Worm (Caenorhabditis elegans): ENCODE data around the gene sdz-12.

The sdz-12 gene

ce11 chrII:3705320-3705719 is 26.3 kb downstream of the sdz-12 start, which contains the start of gene srx-108:
Gene srx-108, plus strand, starts transcription at chrII:3705620.
- no peak for TF ChIP-seq W03F9.2 (tag; optimal IDR thresholded peaks at IDR 0.05)
- TF ChIP-seq him-1 (tag; optimal IDR thresholded peaks at IDR 0.05): no peak
- TF ChIP-seq dao-5 (tag; optimal IDR thresholded peaks at IDR 0.05): no peak

DNA sequence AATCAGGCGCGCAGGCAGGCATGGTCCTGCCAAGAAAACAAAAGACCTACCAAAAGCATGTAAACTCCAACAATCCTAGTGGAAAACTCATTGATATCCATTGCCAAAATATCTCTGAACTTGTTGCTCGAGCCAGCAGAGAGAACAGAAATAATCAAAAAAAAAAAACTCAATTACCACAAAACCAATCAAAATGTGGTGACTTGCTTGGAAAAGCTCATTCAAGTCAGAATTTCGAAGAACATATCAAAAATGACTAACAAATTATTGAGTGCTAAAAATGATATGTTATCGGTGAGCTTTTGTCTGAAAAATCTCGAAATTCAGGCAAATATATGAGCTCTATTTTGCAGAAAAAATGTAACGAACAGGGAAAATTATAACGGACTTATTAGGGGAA is 30.3 kb downstream of the sdz-12 start, which contains the start of gene srx-105:
TSS of gene srx-105 (minus strand) at position 101 of the 400 bp plus-strand sequence.
- TF ChIP-seq W03F9.2 (tag; optimal IDR thresholded peaks at IDR 0.05) (no peak), dao-5 (tag; optimal IDR thresholded peaks at IDR 0.05) (no peak), him-1 (tag; optimal IDR thresholded peaks at IDR 0.05) (no peak)

DNA sequence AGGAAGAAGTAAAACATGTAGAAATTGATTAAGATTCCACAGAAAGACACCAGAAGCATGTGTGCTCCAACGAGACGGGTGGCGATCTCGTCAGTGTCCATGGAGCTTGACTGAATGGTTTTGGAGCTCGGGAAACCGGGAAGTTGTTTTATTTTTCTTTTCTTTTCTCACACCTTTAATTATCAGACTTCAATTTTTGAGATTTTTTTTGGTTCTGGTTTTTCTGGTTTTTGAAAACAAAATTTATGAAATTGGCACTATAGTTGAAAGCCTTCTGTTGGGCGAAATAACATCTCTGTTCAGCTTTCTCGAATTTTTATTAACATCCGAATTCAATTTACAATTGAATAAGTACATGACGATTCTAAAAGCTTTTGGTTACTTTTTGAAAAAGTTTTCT is 32.0 kb downstream of the sdz-12 start, which contains the start of gene srx-104:
TSS of gene srx-104 (minus strand) at position 101 of the 400 bp plus-strand sequence.
- TF ChIP-seq W03F9.2 (tag; optimal IDR thresholded peaks at IDR 0.05) (no peak), him-1 (tag; optimal IDR thresholded peaks at IDR 0.05) (no peak), dao-5 (tag; optimal IDR thresholded peaks at IDR 0.05) (no peak)

DNA sequence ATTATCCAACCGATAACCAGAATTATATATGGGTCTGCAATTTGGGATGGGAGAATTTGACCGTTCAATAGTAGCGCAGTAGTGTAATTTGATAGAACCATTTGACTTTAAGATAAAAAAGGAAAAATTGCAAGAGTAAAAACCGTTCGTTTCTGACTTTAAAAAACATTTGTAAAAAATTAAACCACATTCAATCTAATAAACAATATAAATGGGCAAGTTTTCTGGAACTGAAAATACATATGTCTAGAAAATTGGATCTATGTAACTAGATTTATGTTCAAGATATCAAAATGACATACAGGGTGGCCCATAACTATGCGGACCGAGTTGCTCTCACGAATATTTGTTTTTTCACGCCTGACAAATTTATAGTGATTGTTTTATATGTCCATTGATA is 37.0 kb downstream of the sdz-12 start, which contains the start of gene srx-102:
TSS of gene srx-102 (minus strand) at position 101 of the 400 bp plus-strand sequence.
- TF ChIP-seq dao-5 (tag; optimal IDR thresholded peaks at IDR 0.05) (no peak), W03F9.2 (tag; optimal IDR thresholded peaks at IDR 0.05) (no peak), him-1 (tag; optimal IDR thresholded peaks at IDR 0.05) (no peak)

ce11 chrII:3690646-3691045 is 41.0 kb downstream of the sdz-12 start, which contains the start of gene srx-101:
Gene srx-101, minus strand, starts transcription at chrII:3690746.
- TF ChIP-seq him-1 (tag; optimal IDR thresholded peaks at IDR 0.05) (no peak), W03F9.2 (tag; optimal IDR thresholded peaks at IDR 0.05) (no peak), dao-5 (tag; optimal IDR thresholded peaks at IDR 0.05) (no peak)

DNA sequence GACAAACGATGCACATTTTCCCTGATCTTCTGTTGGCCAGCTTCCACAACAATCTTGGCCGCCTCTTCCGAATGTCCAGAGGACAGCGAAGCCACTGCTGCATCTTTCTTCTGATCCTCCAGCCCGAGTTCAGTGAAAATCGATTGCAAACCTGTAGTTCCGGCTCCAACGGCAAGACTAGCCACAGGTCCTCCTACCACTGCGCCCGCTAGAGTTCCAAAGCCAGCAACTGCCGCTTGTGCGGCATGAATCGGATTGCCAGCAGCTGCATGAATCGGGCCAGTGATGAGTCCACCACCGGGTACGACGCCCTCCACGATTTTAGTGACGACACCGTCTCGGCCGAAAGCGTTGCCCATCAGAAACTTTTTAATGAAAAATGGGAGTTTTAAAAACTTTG is 43.3 kb downstream of the sdz-12 start, which contains the start of gene ifas-1:
TSS of gene ifas-1 (minus strand) at position 387 of the 400 bp plus-strand sequence.
- no peak for TF ChIP-seq him-1 (tag; optimal IDR thresholded peaks at IDR 0.05)
- no peak for TF ChIP-seq W03F9.2 (tag; optimal IDR thresholded peaks at IDR 0.05)

- TF ChIP-seq dao-5 (tag; optimal IDR thresholded peaks at IDR 0.05) (no peak), him-1 (tag; optimal IDR thresholded peaks at IDR 0.05) (no peak), W03F9.2 (tag; optimal IDR thresholded peaks at IDR 0.05) (no peak)
Measured at ce11 chrII:3684487-3685067, 47.0 kb downstream of the sdz-12 start.

- no peak for TF ChIP-seq him-1 (tag; optimal IDR thresholded peaks at IDR 0.05)
- TF ChIP-seq dao-5 (tag; optimal IDR thresholded peaks at IDR 0.05): no peak
- peak; percentile 67 for TF ChIP-seq W03F9.2 (tag; optimal IDR thresholded peaks at IDR 0.05)
Measured at ce11 chrII:3682770-3683234, 48.8 kb downstream of the sdz-12 start, which contains the start of gene F19B10.1. Gene F19B10.1, plus strand, starts transcription at chrII:3683184.

- TF ChIP-seq him-1 (tag; optimal IDR thresholded peaks at IDR 0.05) (no peak), dao-5 (tag; optimal IDR thresholded peaks at IDR 0.05) (no peak), W03F9.2 (tag; optimal IDR thresholded peaks at IDR 0.05) (no peak)
Measured at ce11 chrII:3681365-3682083, 50.1 kb downstream of the sdz-12 start, which contains the start of gene F19B10.10. Gene F19B10.10, minus strand, starts transcription at chrII:3681415.

DNA sequence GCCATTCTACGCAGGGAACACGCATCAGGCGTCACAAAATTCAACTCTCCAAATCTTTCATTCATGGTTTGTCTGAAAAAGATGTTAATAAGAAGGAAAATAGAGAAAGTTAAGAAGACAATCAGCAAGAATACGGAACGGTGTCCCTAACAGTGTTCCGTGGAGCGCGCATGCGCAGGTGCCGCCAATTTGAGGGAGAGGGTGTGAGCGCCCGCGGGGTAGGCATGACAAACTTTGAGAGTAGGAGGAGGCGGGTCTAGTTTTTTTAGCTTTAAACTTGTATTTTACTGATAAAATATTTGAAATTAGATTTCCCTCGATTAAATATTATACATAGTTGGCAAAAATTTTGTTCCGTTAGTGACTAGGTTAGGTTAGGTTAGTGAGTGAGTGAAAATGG is 51.3 kb downstream of the sdz-12 start:
- TF ChIP-seq him-1 (tag; optimal IDR thresholded peaks at IDR 0.05) (no peak), dao-5 (tag; optimal IDR thresholded peaks at IDR 0.05) (no peak), W03F9.2 (tag; optimal IDR thresholded peaks at IDR 0.05) (no peak)
